Worm (Caenorhabditis elegans): Measurements from ENCODE around the gene F27B3.6.

F27B3.6 gene

DNA sequence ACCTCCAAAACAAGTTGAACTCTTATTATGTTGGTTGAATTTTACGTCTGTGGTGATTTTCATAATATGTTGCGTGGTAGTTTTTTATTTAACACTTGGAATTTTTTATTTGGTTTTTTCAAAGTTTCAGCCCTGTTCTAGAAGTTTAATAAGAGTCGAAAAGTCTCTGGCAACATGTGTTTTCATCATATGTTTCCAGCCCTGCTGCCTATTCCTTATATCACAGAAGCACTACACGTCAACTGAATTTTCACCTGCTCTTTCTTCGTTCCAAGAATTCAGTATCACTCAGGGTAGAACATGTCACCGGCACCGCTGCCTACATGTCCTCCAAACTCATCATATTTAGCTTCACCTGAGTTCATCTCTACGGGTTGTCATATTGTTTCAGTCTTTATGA, 32.1 kb upstream of the F27B3.6 start, which contains the start of gene srh-40:
TSS of gene srh-40 (plus strand) at position 301 of the 400 bp plus-strand sequence.
- TF ChIP-seq unc-62 (GFP tag; optimal IDR thresholded peaks at IDR 0.05), result no peak
- no peak for TF ChIP-seq nhr-76 (tag; optimal IDR thresholded peaks at IDR 0.05)
- no peak for TF ChIP-seq drap-1 (GFP tag; optimal IDR thresholded peaks at IDR 0.05)

DNA sequence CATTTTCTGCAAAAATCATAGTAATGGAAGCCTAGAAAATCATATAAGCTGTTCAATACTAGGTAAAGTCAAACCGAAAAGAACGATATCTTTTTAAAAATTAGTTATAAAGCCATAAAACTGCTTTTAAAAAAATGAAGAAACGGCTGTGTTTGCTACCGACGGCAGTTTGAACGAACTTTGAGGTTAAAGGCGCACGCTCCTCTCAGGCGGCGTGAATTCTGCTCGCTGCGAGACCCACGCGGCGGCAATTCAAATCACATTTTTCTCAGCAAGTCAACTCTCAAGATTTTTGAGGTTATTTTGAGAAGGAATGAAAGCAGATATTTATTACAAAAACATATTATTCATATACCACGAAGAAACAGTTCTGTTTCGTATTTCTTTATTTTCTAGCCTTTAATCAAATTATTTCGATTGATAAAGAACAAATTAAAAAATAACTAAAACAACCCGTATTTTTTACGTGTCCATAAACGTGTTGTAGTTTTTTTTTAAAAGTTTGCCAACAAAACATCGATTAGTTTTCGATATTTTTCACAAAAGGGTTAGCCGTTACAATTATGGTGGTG, 29.8 kb upstream of the F27B3.6 start, which contains the start of the genes mdh-2 and F20H11.4:
TSS of gene mdh-2 (minus strand) at position 6 of the 572 bp plus-strand sequence.
TSS of gene F20H11.4 (plus strand) at position 522 of the 572 bp plus-strand sequence.
- TF ChIP-seq sem-2 (GFP tag; optimal IDR thresholded peaks at IDR 0.05) (no peak), nhr-28 (tag; optimal IDR thresholded peaks at IDR 0.05) (no peak), lsy-2 (tag; optimal IDR thresholded peaks at IDR 0.05) (peak; percentile 81), M03D4.4 (tag; optimal IDR thresholded peaks at IDR 0.05) (no peak), tbx-8 (GFP tag; optimal IDR thresholded peaks at IDR 0.05) (no peak), ces-1 (GFP tag; optimal IDR thresholded peaks at IDR 0.05) (no peak), unc-120 (tag; optimal IDR thresholded peaks at IDR 0.05; ENCODE audit: poor library complexity, severe bottlenecking) (no peak), sptf-1 (tag; optimal IDR thresholded peaks at IDR 0.05) (no peak), ham-2 (GFP tag; optimal IDR thresholded peaks at IDR 0.05) (no peak), unc-39 (tag; optimal IDR thresholded peaks at IDR 0.05) (no peak), bed-3 (GFP tag; optimal IDR thresholded peaks at IDR 0.05) (no peak), flh-1 (GFP tag; optimal IDR thresholded peaks at IDR 0.05) (no peak), hlh-1 (tag; optimal IDR thresholded peaks at IDR 0.05) (peak; percentile 52), cnd-1 (tag; optimal IDR thresholded peaks at IDR 0.05) (no peak), elt-3 (tag; optimal IDR thresholded peaks at IDR 0.05) (no peak), ceh-43 (GFP tag; optimal IDR thresholded peaks at IDR 0.05) (no peak), nhr-2 (tag; optimal IDR thresholded peaks at IDR 0.05) (no peak), mep-1 (tag; optimal IDR thresholded peaks at IDR 0.05) (peak; percentile 92), lin-13 (tag; optimal IDR thresholded peaks at IDR 0.05) (no peak), blmp-1 (tag; optimal IDR thresholded peaks at IDR 0.05) (no peak), ztf-11 (tag; optimal IDR thresholded peaks at IDR 0.05) (no peak), pha-4 (tag; optimal IDR thresholded peaks at IDR 0.05) (peak; percentile 51), nhr-237 (tag; optimal IDR thresholded peaks at IDR 0.05) (peak; percentile 37), nhr-76 (tag; optimal IDR thresholded peaks at IDR 0.05) (no peak), snpc-4 (tag; optimal IDR thresholded peaks at IDR 0.05) (no peak), mab-5 (tag; optimal IDR thresholded peaks at IDR 0.05) (no peak), ceh-83 (GFP tag; optimal IDR thresholded peaks at IDR 0.05) (no peak), lin-32 (GFP tag; optimal IDR thresholded peaks at IDR 0.05) (no peak), drap-1 (GFP tag; optimal IDR thresholded peaks at IDR 0.05) (no peak), zip-8 (tag; optimal IDR thresholded peaks at IDR 0.05) (no peak), elt-1 (tag; optimal IDR thresholded peaks at IDR 0.05; ENCODE audit: borderline replicate concordance, insufficient read depth) (no peak), nhr-12 (tag; optimal IDR thresholded peaks at IDR 0.05) (no peak), mls-2 (tag; optimal IDR thresholded peaks at IDR 0.05) (no peak), ceh-39 (tag; optimal IDR thresholded peaks at IDR 0.05) (no peak), unc-62 (GFP tag; optimal IDR thresholded peaks at IDR 0.05) (no peak)

DNA sequence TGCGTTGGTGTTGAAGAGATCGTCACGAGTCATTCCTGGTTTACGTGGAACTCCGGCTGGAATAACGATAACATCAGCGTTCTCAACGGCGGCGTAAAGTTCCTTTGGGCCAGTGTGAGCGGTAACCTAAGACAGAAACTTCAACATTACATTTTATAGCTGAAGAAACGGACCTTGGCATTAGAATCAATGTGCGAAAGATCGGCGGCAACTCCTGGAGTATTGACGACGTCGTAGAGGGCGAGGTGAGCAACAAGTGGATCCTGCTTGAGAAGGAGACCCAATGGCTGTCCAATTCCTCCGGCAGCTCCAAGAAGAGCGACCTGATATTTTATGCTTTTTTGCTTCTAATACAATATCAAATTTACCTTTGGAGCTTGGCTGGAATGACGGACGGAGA, 29.2 kb upstream of the F27B3.6 start:
- no peak for TF ChIP-seq sem-2 (GFP tag; optimal IDR thresholded peaks at IDR 0.05)
- TF ChIP-seq snpc-4 (tag; optimal IDR thresholded peaks at IDR 0.05), result no peak
- no peak for TF ChIP-seq nhr-2 (tag; optimal IDR thresholded peaks at IDR 0.05)

ce11 chrIII:6607067-6607466, 28.7 kb upstream of the F27B3.6 start:
- TF ChIP-seq lin-32 (GFP tag; optimal IDR thresholded peaks at IDR 0.05), result no peak
- TF ChIP-seq unc-39 (tag; optimal IDR thresholded peaks at IDR 0.05), result no peak
- no peak for TF ChIP-seq flh-1 (GFP tag; optimal IDR thresholded peaks at IDR 0.05)
- no peak for TF ChIP-seq sem-2 (GFP tag; optimal IDR thresholded peaks at IDR 0.05)
- no peak for TF ChIP-seq ces-1 (GFP tag; optimal IDR thresholded peaks at IDR 0.05)
- no peak for TF ChIP-seq mep-1 (tag; optimal IDR thresholded peaks at IDR 0.05)
- TF ChIP-seq ceh-43 (GFP tag; optimal IDR thresholded peaks at IDR 0.05), result no peak
- TF ChIP-seq lsy-2 (tag; optimal IDR thresholded peaks at IDR 0.05), result no peak
- TF ChIP-seq ceh-39 (tag; optimal IDR thresholded peaks at IDR 0.05), result no peak
- no peak for TF ChIP-seq elt-1 (tag; optimal IDR thresholded peaks at IDR 0.05; ENCODE audit: borderline replicate concordance, insufficient read depth)
- TF ChIP-seq nhr-12 (tag; optimal IDR thresholded peaks at IDR 0.05), result no peak
- no peak for TF ChIP-seq bed-3 (GFP tag; optimal IDR thresholded peaks at IDR 0.05)
- no peak for TF ChIP-seq unc-62 (GFP tag; optimal IDR thresholded peaks at IDR 0.05)

Data from whole organism, mixed stage, embryonic.